Fruit fly (Drosophila melanogaster) Kc167 (cell line): ENCODE data around the gene ovo.

Experiments
- Myc ChIP-seq: fragments of >200 bp; optimal IDR thresholded peaks from 2 replicates; lab custom pipeline; 2017; ENCODE audit warnings: missing external identifiers
- Sin3A ChIP-seq: fragments of >200 bp; optimal IDR thresholded peaks from 2 replicates; lab custom pipeline; 2018; ENCODE audit warnings: missing external identifiers
- h ChIP-seq: fragments of >200 bp; optimal IDR thresholded peaks from 3 replicates; lab custom pipeline; 2018; ENCODE audit warnings: missing external identifiers
- insv ChIP-seq: fragments of >200 bp; optimal IDR thresholded peaks from 3 replicates; lab custom pipeline; 2018; ENCODE audit warnings: missing external identifiers
- psq ChIP-seq: fragments of >200 bp; optimal IDR thresholded peaks from 2 replicates; lab custom pipeline; 2017; ENCODE audit warnings: missing external identifiers
- ttk ChIP-seq: sonication (Bioruptor generic); optimal IDR thresholded peaks from 2 replicates; lab custom pipeline; 2017; ENCODE audit warnings: missing external identifiers

- TF ChIP-seq h (lab: Kevin White, UChicago) (no peak), psq (lab: Kevin White, UChicago) (no peak), ttk (lab: Kevin White, UChicago) (no peak), Myc (lab: Kevin White, UChicago) (no peak), insv (lab: Kevin White, UChicago) (no peak), Sin3A (lab: Kevin White, UChicago) (no peak)
Observed at dm6 chrX:5085086-5085468, 37.0 kb downstream of the ovo start.
